Fruit fly (Drosophila melanogaster) whole organism, embryonic: ENCODE measurements around the gene CG7342.

Source experiments
- ATbp ChIP-seq: fragments of 200-800 bp; sonication (Bioruptor generic); optimal IDR thresholded peaks from 2 replicates; lab custom pipeline; 2017; ENCODE audit warnings: missing biosample characterization, mild to moderate bottlenecking, missing genetic modification characterization, missing genetic modification reagents
- Atf-2 ChIP-seq: fragments of 200-800 bp; sonication (Bioruptor generic); optimal IDR thresholded peaks from 2 replicates; lab custom pipeline; 2016; ENCODE audit warnings: missing biosample characterization, missing genetic modification characterization
- CG10366 ChIP-seq: fragments of 200-800 bp; sonication (Bioruptor generic); IDR thresholded peaks from 2 replicates; pipeline ENCODE4 v1.3.6; 2022; ENCODE audit warnings: missing biosample characterization, missing genetic modification characterization
- CG10462 ChIP-seq: fragments of 200-800 bp; sonication (Bioruptor generic); optimal IDR thresholded peaks from 2 replicates; lab custom pipeline; 2016; ENCODE audit warnings: missing biosample characterization, missing genetic modification characterization
- CG12071 ChIP-seq: fragments of 200-800 bp; sonication (Bioruptor generic); optimal IDR thresholded peaks from 3 replicates; lab custom pipeline; 2018; ENCODE audit warnings: missing biosample characterization, mild to moderate bottlenecking, missing genetic modification characterization
- CG1233 ChIP-seq: fragments of 200-800 bp; sonication (Bioruptor generic); optimal IDR thresholded peaks from 4 replicates; lab custom pipeline; 2018; ENCODE audit warnings: missing biosample characterization, mild to moderate bottlenecking, missing genetic modification characterization
- CG15269 ChIP-seq: fragments of 200-800 bp; sonication (Bioruptor generic); optimal IDR thresholded peaks from 2 replicates; lab custom pipeline; 2018; ENCODE audit warnings: missing biosample characterization, mild to moderate bottlenecking, missing genetic modification characterization, moderate library complexity
- CG15696 ChIP-seq: fragments of 200-800 bp; sonication (Bioruptor generic); optimal IDR thresholded peaks from 2 replicates; lab custom pipeline; 2019; ENCODE audit warnings: missing biosample characterization, mild to moderate bottlenecking, missing genetic modification characterization, moderate library complexity
- CG1603 ChIP-seq: fragments of 200-800 bp; sonication (Bioruptor generic); optimal IDR thresholded peaks from 2 replicates; lab custom pipeline; 2019; ENCODE audit warnings: missing biosample characterization, mild to moderate bottlenecking, missing genetic modification characterization, moderate library complexity
- CG30403 ChIP-seq: fragments of 200-800 bp; sonication (Bioruptor generic); optimal IDR thresholded peaks from 3 replicates; lab custom pipeline; 2016; ENCODE audit warnings: missing biosample characterization, missing genetic modification characterization
- CG32532 ChIP-seq: fragments of 200-800 bp; sonication (Bioruptor generic); IDR thresholded peaks from 2 replicates; pipeline ENCODE4 v1.3.6; 2022; ENCODE audit warnings: missing biosample characterization, missing genetic modification characterization
- CG34376 ChIP-seq: fragments of 200-800 bp; sonication (Bioruptor generic); optimal IDR thresholded peaks from 2 replicates; lab custom pipeline; 2018; ENCODE audit warnings: missing biosample characterization, mild to moderate bottlenecking, missing genetic modification characterization
- CG4730 ChIP-seq: fragments of 200-800 bp; sonication (Bioruptor generic); IDR thresholded peaks from 2 replicates; pipeline ENCODE4 v1.3.6; 2022; ENCODE audit warnings: missing biosample characterization, missing genetic modification characterization
- CG6254 ChIP-seq: fragments of 200-800 bp; sonication (Bioruptor generic); optimal IDR thresholded peaks from 3 replicates; lab custom pipeline; 2017; ENCODE audit warnings: mild to moderate bottlenecking, missing biosample characterization, missing genetic modification reagents, missing genetic modification characterization
- CG6791 ChIP-seq: fragments of 200-800 bp; sonication (Bioruptor generic); IDR thresholded peaks from 3 replicates; pipeline ENCODE4 v1.3.6; 2022; ENCODE audit warnings: missing biosample characterization, missing genetic modification characterization; ENCODE audit not compliant: partially characterized antibody
- CG7963 ChIP-seq: fragments of 200-800 bp; sonication (Bioruptor generic); IDR thresholded peaks from 3 replicates; pipeline ENCODE4 v1.3.6; 2022; ENCODE audit warnings: missing biosample characterization, missing genetic modification characterization; ENCODE audit not compliant: partially characterized antibody
- CG8281 ChIP-seq: fragments of 200-800 bp; sonication (Bioruptor generic); optimal IDR thresholded peaks from 2 replicates; lab custom pipeline; 2018; ENCODE audit warnings: missing biosample characterization, mild to moderate bottlenecking, missing genetic modification characterization, moderate library complexity
- CG8359 ChIP-seq: fragments of 200-800 bp; sonication (Bioruptor generic); optimal IDR thresholded peaks from 2 replicates; lab custom pipeline; 2017; ENCODE audit warnings: missing biosample characterization, mild to moderate bottlenecking, missing genetic modification characterization, borderline replicate concordance
- CoRest ChIP-seq: fragments of 200-800 bp; sonication (Bioruptor generic); optimal IDR thresholded peaks from 3 replicates; lab custom pipeline; 2018; ENCODE audit warnings: missing biosample characterization, mild to moderate bottlenecking, missing genetic modification characterization, moderate library complexity
- Deaf1 ChIP-seq: fragments of 200-800 bp; optimal IDR thresholded peaks from 3 replicates; lab custom pipeline; 2019; ENCODE audit warnings: missing biosample characterization, mild to moderate bottlenecking, missing genetic modification characterization, moderate library complexity
- Dfd ChIP-seq, 2 experiments: fragments of >200 bp; optimal IDR thresholded peaks; 2 replicates each; lab custom pipeline; 2017; ENCODE audit warnings: missing biosample characterization in 2 of 2, missing genetic modification characterization in 2 of 2
- Drgx ChIP-seq: fragments of 200-800 bp; sonication (Bioruptor generic); IDR thresholded peaks from 2 replicates; pipeline ENCODE4 v1.3.6; 2022; ENCODE audit warnings: missing biosample characterization, missing genetic modification characterization
- H2.0 ChIP-seq: fragments of 200-800 bp; sonication (Bioruptor generic); IDR thresholded peaks from 2 replicates; pipeline ENCODE4 v1.3.6; 2022; ENCODE audit warnings: missing biosample characterization, missing genetic modification characterization
- Mes4 ChIP-seq: fragments of 200-800 bp; sonication (Bioruptor generic); optimal IDR thresholded peaks from 2 replicates; lab custom pipeline; 2016; ENCODE audit warnings: missing biosample characterization, missing genetic modification characterization
- NfI ChIP-seq: fragments of 200-800 bp; sonication (Bioruptor generic); optimal IDR thresholded peaks from 3 replicates; lab custom pipeline; 2018; ENCODE audit warnings: missing biosample characterization, mild to moderate bottlenecking, missing genetic modification characterization, moderate library complexity
- Sox100B ChIP-seq: fragments of 200-800 bp; sonication (Bioruptor generic); optimal IDR thresholded peaks from 3 replicates; lab custom pipeline; 2018; ENCODE audit warnings: missing biosample characterization, mild to moderate bottlenecking, missing genetic modification characterization
- Sry-β ChIP-seq: fragments of 200-800 bp; sonication (Bioruptor generic); optimal IDR thresholded peaks from 2 replicates; lab custom pipeline; 2018; ENCODE audit warnings: missing biosample characterization, mild to moderate bottlenecking, missing genetic modification characterization, moderate library complexity
- btn ChIP-seq: fragments of 200-800 bp; sonication (Bioruptor generic); optimal IDR thresholded peaks from 2 replicates; lab custom pipeline; 2016; ENCODE audit warnings: missing biosample characterization, missing genetic modification characterization
- crc ChIP-seq: fragments of 200-800 bp; sonication (Bioruptor generic); optimal IDR thresholded peaks from 2 replicates; lab custom pipeline; 2016; ENCODE audit warnings: missing biosample characterization, missing genetic modification characterization
- fru ChIP-seq: fragments of >200 bp; optimal IDR thresholded peaks from 2 replicates; lab custom pipeline; 2017
- ftz-f1 ChIP-seq: fragments of 200-800 bp; sonication (Bioruptor generic); optimal IDR thresholded peaks from 2 replicates; lab custom pipeline; 2016; ENCODE audit warnings: missing biosample characterization, missing genetic modification characterization
- gcm ChIP-seq: fragments of 200-800 bp; sonication (Bioruptor generic); optimal IDR thresholded peaks from 2 replicates; lab custom pipeline; 2019; ENCODE audit warnings: missing biosample characterization, mild to moderate bottlenecking, missing genetic modification characterization, moderate library complexity
- grn ChIP-seq: fragments of 200-800 bp; sonication (Bioruptor generic); optimal IDR thresholded peaks from 3 replicates; lab custom pipeline; 2017; ENCODE audit warnings: missing biosample characterization, missing genetic modification characterization
- her ChIP-seq: fragments of 200-800 bp; sonication (Bioruptor generic); optimal IDR thresholded peaks from 2 replicates; lab custom pipeline; 2016; ENCODE audit warnings: missing biosample characterization, missing genetic modification characterization
- inv ChIP-seq: fragments of 200-800 bp; sonication (Bioruptor generic); IDR thresholded peaks from 2 replicates; pipeline ENCODE4 v1.3.6; 2022; ENCODE audit warnings: missing biosample characterization, missing genetic modification characterization; ENCODE audit not compliant: partially characterized antibody
- org-1 ChIP-seq: fragments of 200-800 bp; sonication (Bioruptor generic); optimal IDR thresholded peaks from 2 replicates; lab custom pipeline; 2017; ENCODE audit warnings: missing biosample characterization, missing genetic modification characterization
- peb ChIP-seq: fragments of 200-800 bp; sonication (Bioruptor generic); IDR thresholded peaks from 2 replicates; pipeline ENCODE4 v1.3.6; 2022; ENCODE audit warnings: missing biosample characterization, missing genetic modification characterization
- pho ChIP-seq: fragments of 200-800 bp; sonication (Bioruptor generic); optimal IDR thresholded peaks from 2 replicates; lab custom pipeline; 2016; ENCODE audit warnings: missing biosample characterization, missing genetic modification characterization
- pita ChIP-seq: fragments of 200-800 bp; sonication (Bioruptor generic); optimal IDR thresholded peaks from 2 replicates; lab custom pipeline; 2017; ENCODE audit warnings: missing biosample characterization, mild to moderate bottlenecking, missing genetic modification characterization
- prd ChIP-seq, 3 experiments: fragments of >200 bp in 2 of 3; fragments of 200-800 bp in 1 of 3; sonication (Bioruptor generic) in 1 of 3; optimal IDR thresholded peaks in 2 of 3; IDR thresholded peaks in 1 of 3; 2 replicates in 2 of 3; 3 replicates in 1 of 3; pipeline versions ENCODE4 v1.3.6 to Lab custom; 2017 to 2022; ENCODE audit warnings: missing biosample characterization in 1 of 3, missing genetic modification characterization in 1 of 3
- ranshi ChIP-seq: fragments of 200-800 bp; sonication (Bioruptor generic); IDR thresholded peaks from 2 replicates; pipeline ENCODE4 v1.3.6; 2022; ENCODE audit warnings: missing biosample characterization, missing genetic modification characterization
- run ChIP-seq: fragments of 200-800 bp; sonication (Bioruptor generic); optimal IDR thresholded peaks from 3 replicates; lab custom pipeline; 2018; ENCODE audit warnings: missing biosample characterization, mild to moderate bottlenecking, missing genetic modification characterization
- tio ChIP-seq: fragments of 200-800 bp; sonication (Bioruptor generic); optimal IDR thresholded peaks from 2 replicates; lab custom pipeline; 2017; ENCODE audit warnings: missing biosample characterization, missing genetic modification characterization, inconsistent platforms
- trh ChIP-seq: fragments of 200-800 bp; sonication (Bioruptor generic); optimal IDR thresholded peaks from 2 replicates; lab custom pipeline; 2016; ENCODE audit warnings: missing biosample characterization, missing genetic modification characterization
- vfl ChIP-seq: fragments of 200-800 bp; sonication (Bioruptor generic); optimal IDR thresholded peaks from 2 replicates; lab custom pipeline; 2016; ENCODE audit warnings: missing biosample characterization, missing genetic modification characterization
- zen2 ChIP-seq: fragments of 200-800 bp; sonication (Bioruptor generic); IDR thresholded peaks from 3 replicates; pipeline ENCODE4 v1.3.6; 2022; ENCODE audit warnings: missing biosample characterization, missing genetic modification characterization; ENCODE audit not compliant: partially characterized antibody

Gene CG7342

DNA sequence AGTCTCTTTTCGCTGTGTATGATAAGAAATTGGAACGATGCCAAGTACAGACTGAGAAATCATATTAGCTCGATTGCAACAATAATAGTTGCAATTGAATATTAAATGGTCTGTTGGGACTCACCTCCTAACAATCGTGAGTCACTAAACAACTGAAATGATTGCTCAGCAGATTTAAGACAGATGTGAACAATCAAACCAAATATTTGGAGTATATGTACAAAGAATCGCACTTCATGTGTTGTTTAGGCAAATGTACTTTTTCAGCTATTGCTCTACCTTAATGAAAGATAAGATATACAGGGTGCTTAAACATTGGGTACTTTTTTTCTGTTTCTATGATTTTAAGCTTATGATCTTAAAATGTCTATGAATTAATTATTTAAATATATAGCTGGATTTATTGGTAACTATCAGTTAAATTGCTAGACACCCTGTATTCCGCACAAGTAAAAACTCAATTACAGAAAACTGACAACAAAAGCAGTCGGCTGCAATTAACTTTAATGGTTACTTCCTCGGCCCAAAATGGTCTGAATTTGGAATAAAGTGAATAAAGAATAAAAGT is 38.4 kb downstream of the CG7342 start (continued):
- TF ChIP-seq pho (GFP tag; lab: Kevin White, UChicago) (peak; percentile 51), ftz-f1 (no peak), tio (GFP tag; lab: Kevin White, UChicago) (peak; percentile 60), CG1233 (GFP tag; lab: Kevin White, UChicago) (peak; percentile 88), fru (lab: Kevin White, UChicago) (no peak), CG6254 (GFP tag; lab: Kevin White, UChicago) (peak; percentile 84), btn (GFP tag; lab: Kevin White, UChicago) (no peak), H2.0 (GFP tag; lab: Robert Waterston, UW) (peak; percentile 89), inv (no peak), run (tag; lab: Kevin White, UChicago) (peak; percentile 85), ranshi (GFP tag; lab: Robert Waterston, UW) (peak; percentile 92), Mes4 (GFP tag; lab: Kevin White, UChicago) (peak; percentile 19), Atf-2 (GFP tag; lab: Kevin White, UChicago) (peak; percentile 18), pita (GFP tag; lab: Kevin White, UChicago) (no peak), CG7963 (GFP tag; lab: Robert Waterston, UW) (no peak), CG34376 (GFP tag; lab: Kevin White, UChicago) (peak; percentile 65), CG4730 (peak; percentile 74), Sox100B (peak; percentile 88), trh (GFP tag; lab: Kevin White, UChicago) (peak; percentile 32), CG6791 (GFP tag; lab: Robert Waterston, UW) (no peak), CoRest (tag; lab: Kevin White, UChicago) (peak; percentile 89), zen2 (no peak), Sry-β (GFP tag; lab: Kevin White, UChicago) (no peak), CG30403 (GFP tag; lab: Kevin White, UChicago) (peak; percentile 80), CG15696 (tag; lab: Kevin White, UChicago) (peak; percentile 66), vfl (no peak), org-1 (GFP tag; lab: Kevin White, UChicago) (peak; percentile 73), gcm (GFP tag; lab: Kevin White, UChicago) (peak; percentile 90), grn (GFP tag; lab: Kevin White, UChicago) (no peak), CG15269 (tag; lab: Kevin White, UChicago) (peak; percentile 95), ATbp (GFP tag; lab: Kevin White, UChicago) (peak; percentile 84), prd (optimal IDR thresholded peaks at IDR 0.05; lab: Kevin White, UChicago) (no peak), prd (GFP tag; IDR thresholded peaks at IDR 0.05; lab: Robert Waterston, UW) (peak; percentile 85), Dfd (GFP tag; optimal IDR thresholded peaks at IDR 0.05; lab: Kevin White, UChicago) (no peak), CG8359 (GFP tag; lab: Kevin White, UChicago) (peak; percentile 50), peb (peak; percentile 56; the same call in 1 of the 2 replicates), CG10462 (peak; percentile 39), Deaf1 (tag; lab: Kevin White, UChicago) (peak; percentile 71), CG10366 (GFP tag; lab: Robert Waterston, UW) (peak; percentile 95), her (peak; percentile 31), CG12071 (peak; percentile 74), CG1603 (tag; lab: Kevin White, UChicago) (peak; percentile 60), Drgx (GFP tag; lab: Robert Waterston, UW) (peak; percentile 91), crc (GFP tag; lab: Kevin White, UChicago) (peak; percentile 46), NfI (GFP tag; lab: Kevin White, UChicago) (peak; percentile 75), CG8281 (tag; lab: Kevin White, UChicago) (peak; percentile 74), CG32532 (GFP tag; lab: Robert Waterston, UW) (peak; percentile 92)
- TF ChIP-seq, all 482 proteins: peak for 361
